Worm (Caenorhabditis elegans): ENCODE measurements around the gene egl-43.

Gene egl-43

DNA sequence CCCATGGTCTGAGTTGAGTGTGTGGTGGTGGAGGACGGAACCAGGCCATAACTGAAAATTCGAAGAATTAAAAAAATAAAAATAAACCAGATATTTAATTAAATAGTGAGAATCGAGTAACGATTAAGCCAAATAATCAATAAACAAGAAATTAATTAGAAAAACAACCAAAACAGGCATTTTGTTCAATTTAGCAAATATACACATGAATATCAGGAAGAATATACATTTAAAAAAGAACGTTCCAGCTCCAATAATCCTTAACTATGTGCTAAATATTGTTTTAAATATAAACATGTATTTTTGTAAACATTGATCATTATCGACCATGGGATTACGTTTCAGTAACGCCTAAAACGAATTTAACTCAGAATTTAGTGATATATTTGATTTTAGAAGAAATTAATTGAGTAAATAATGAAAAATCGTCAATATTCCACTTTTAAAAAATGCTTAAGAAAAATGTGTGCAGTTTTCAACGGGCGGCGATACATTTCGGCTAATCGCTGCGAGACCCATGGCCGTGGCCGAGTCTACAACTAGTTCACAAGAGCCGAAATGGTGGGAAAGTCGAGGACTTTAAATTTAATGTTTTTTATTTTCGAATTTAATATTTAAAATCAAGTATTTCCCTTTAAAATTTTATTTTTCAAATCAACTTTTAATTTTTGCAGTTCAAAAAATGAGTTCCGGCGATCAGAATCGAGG, 13.2 kb downstream of the egl-43 start, which contains the start of the genes R53.4 and psf-1 (continued):
- peak; percentile 79 to 91 (median 83) for TF ChIP-seq dpl-1 (GFP tag; optimal IDR thresholded peaks at IDR 0.05)
- peak; percentile 75 for TF ChIP-seq lin-14 (GFP tag; optimal IDR thresholded peaks at IDR 0.05)
- TF ChIP-seq nhr-77 (tag; optimal IDR thresholded peaks at IDR 0.05) = peak; percentile 25
- TF ChIP-seq pax-3 (tag; optimal IDR thresholded peaks at IDR 0.05) = peak; percentile 33
- TF ChIP-seq irx-1 (tag; optimal IDR thresholded peaks at IDR 0.05) = peak; percentile 53
- peak; percentile 61 for TF ChIP-seq C16A3.4 (tag; optimal IDR thresholded peaks at IDR 0.05)
- TF ChIP-seq fkh-8 (tag; optimal IDR thresholded peaks at IDR 0.05) = peak; percentile 53
- peak; percentile 91 for TF ChIP-seq rnt-1 (tag; optimal IDR thresholded peaks at IDR 0.05)
- peak; percentile 37 for TF ChIP-seq vab-15 (tag; optimal IDR thresholded peaks at IDR 0.05)
- TF ChIP-seq lir-3 (tag; optimal IDR thresholded peaks at IDR 0.05; ENCODE audit: poor library complexity) = peak; percentile 86
- TF ChIP-seq ztf-4 (tag; optimal IDR thresholded peaks at IDR 0.05) = no peak
- TF ChIP-seq fkh-10 (GFP tag; optimal IDR thresholded peaks at IDR 0.05) = no peak
- peak; percentile 62 for TF ChIP-seq blmp-1 (tag; optimal IDR thresholded peaks at IDR 0.05)
- TF ChIP-seq grh-1 (GFP tag; IDR thresholded peaks at IDR 0.05) = peak; percentile 41; the same call in 1 of the 2 replicates
- peak; percentile 14 for TF ChIP-seq C04F5.9 (tag; optimal IDR thresholded peaks at IDR 0.05)
- TF ChIP-seq C34B4.2 (tag; optimal IDR thresholded peaks at IDR 0.05) = no peak
- no peak for TF ChIP-seq zip-4 (GFP tag; optimal IDR thresholded peaks at IDR 0.05)
- TF ChIP-seq nhr-19 (GFP tag; conservative IDR thresholded peaks at IDR 0.05) = peak; percentile 48
- no peak for TF ChIP-seq mef-2 (tag; optimal IDR thresholded peaks at IDR 0.05)
- TF ChIP-seq jun-1 (tag; optimal IDR thresholded peaks at IDR 0.05) = no peak
- peak; percentile 80 to 88 for TF ChIP-seq lsy-2 (tag; optimal IDR thresholded peaks at IDR 0.05)
- no peak for TF ChIP-seq unc-62 (GFP tag; optimal IDR thresholded peaks at IDR 0.05)
- peak; percentile 63 for TF ChIP-seq ceh-90 (tag; optimal IDR thresholded peaks at IDR 0.05)
- TF ChIP-seq lin-15B (tag; optimal IDR thresholded peaks at IDR 0.05) = peak; percentile 54
- TF ChIP-seq sptf-1 (tag; optimal IDR thresholded peaks at IDR 0.05) = no peak
- TF ChIP-seq nhr-237 (tag; optimal IDR thresholded peaks at IDR 0.05) = no peak
- no peak for TF ChIP-seq fkh-4 (tag; optimal IDR thresholded peaks at IDR 0.05; ENCODE audit: borderline replicate concordance)
- TF ChIP-seq hlh-17 (GFP tag; optimal IDR thresholded peaks at IDR 0.05; ENCODE audit: borderline replicate concordance) = no peak
- peak; percentile 46 for TF ChIP-seq nhr-90 (tag; optimal IDR thresholded peaks at IDR 0.05; ENCODE audit: poor library complexity)
- no peak for TF ChIP-seq sox-4 (tag; optimal IDR thresholded peaks at IDR 0.05)
- TF ChIP-seq lin-35 (GFP tag; optimal IDR thresholded peaks at IDR 0.05) = peak; percentile 87 to 92
- no peak for TF ChIP-seq pqm-1 (tag; optimal IDR thresholded peaks at IDR 0.05)
- no peak for TF ChIP-seq Y116A8C.19 (tag; optimal IDR thresholded peaks at IDR 0.05; ENCODE audit: borderline replicate concordance)
- TF ChIP-seq unc-30 (tag; optimal IDR thresholded peaks at IDR 0.05) = no peak
- no peak for TF ChIP-seq elt-2 (tag; optimal IDR thresholded peaks at IDR 0.05)
- no peak for TF ChIP-seq ama-1 (optimal IDR thresholded peaks at IDR 0.05)
- no peak for TF ChIP-seq ceh-63 (GFP tag; optimal IDR thresholded peaks at IDR 0.05)
- TF ChIP-seq isw-1 (GFP tag; IDR thresholded peaks at IDR 0.05) = peak; percentile 59
- peak in 1 of 2 experiments; percentile 57 for TF ChIP-seq ztf-11 (tag; optimal IDR thresholded peaks at IDR 0.05)
- no peak for TF ChIP-seq zag-1 (tag; optimal IDR thresholded peaks at IDR 0.05)
- no peak for TF ChIP-seq nhr-76 (tag; optimal IDR thresholded peaks at IDR 0.05)
- no peak for TF ChIP-seq unc-98 (GFP tag; IDR thresholded peaks at IDR 0.05)
- TF ChIP-seq mdl-1 (tag; optimal IDR thresholded peaks at IDR 0.05) = peak in 1 of 2 experiments; percentile 24
- no peak for TF ChIP-seq ceh-88 (GFP tag; IDR thresholded peaks at IDR 0.05)
- no peak for TF ChIP-seq lin-39 (tag; optimal IDR thresholded peaks at IDR 0.05)
- peak; percentile 23 for TF ChIP-seq snpc-4 (tag; optimal IDR thresholded peaks at IDR 0.05)
- peak; percentile 53 for TF ChIP-seq lin-13 (GFP tag; optimal IDR thresholded peaks at IDR 0.05)
- TF ChIP-seq fos-1 (tag; optimal IDR thresholded peaks at IDR 0.05) = no peak
- peak in 2 of 3 experiments; percentile 28 to 48 for TF ChIP-seq ceh-82 (tag; optimal IDR thresholded peaks at IDR 0.05)
- peak; percentile 30 for TF ChIP-seq unc-86 (tag; optimal IDR thresholded peaks at IDR 0.05)
- no peak for TF ChIP-seq nhr-12 (tag; optimal IDR thresholded peaks at IDR 0.05)
- TF ChIP-seq mab-9 (GFP tag; IDR thresholded peaks at IDR 0.05) = no peak
